Fruit fly (Drosophila melanogaster): ENCODE measurements around the gene CG6937.

Gene CG6937

dm6 chr3R:22588756-22589155 is 4.2 kb downstream of the CG6937 start:
- TF ChIP-seq tai (GFP tag; optimal IDR thresholded peaks at IDR 0.05) (no peak), brk (GFP tag; optimal IDR thresholded peaks at IDR 0.05) (no peak), psq (GFP tag; optimal IDR thresholded peaks at IDR 0.05) (no peak), GATAd (GFP tag; optimal IDR thresholded peaks at IDR 0.05) (no peak)

DNA sequence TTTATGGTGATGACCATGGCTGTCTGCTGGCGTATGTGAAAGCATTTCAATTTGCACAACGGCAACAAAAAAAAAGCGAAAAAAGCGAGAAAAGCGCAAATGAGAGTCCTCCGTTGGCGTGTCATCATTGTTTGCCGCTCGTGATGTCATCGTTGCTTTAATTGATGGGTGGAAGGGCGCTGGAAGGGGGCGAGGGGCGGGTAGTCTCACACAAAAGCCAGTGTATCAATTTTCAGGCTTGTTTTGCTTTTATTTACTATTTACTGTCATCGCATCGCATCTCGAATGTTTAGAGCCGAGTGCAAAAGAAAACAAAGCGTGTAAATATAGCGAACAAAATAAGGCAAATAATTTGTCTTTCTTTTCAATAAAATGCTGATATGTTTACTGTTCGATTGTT is 4.7 kb downstream of the CG6937 start:
- TF ChIP-seq CG9705 (GFP tag; optimal IDR thresholded peaks at IDR 0.05) (no peak), Dfd (GFP tag; optimal IDR thresholded peaks at IDR 0.05) (no peak), rgr (GFP tag; optimal IDR thresholded peaks at IDR 0.05) (peak; percentile 29), Rel (GFP tag; optimal IDR thresholded peaks at IDR 0.05) (no peak), Rel (tag; optimal IDR thresholded peaks at IDR 0.05) (no peak), br (GFP tag; optimal IDR thresholded peaks at IDR 0.05) (no peak), dmrt93B (GFP tag; optimal IDR thresholded peaks at IDR 0.05) (peak; percentile 13), Dif (GFP tag; optimal IDR thresholded peaks at IDR 0.05; ENCODE audit: partially characterized antibody) (no peak), ey (GFP tag; optimal IDR thresholded peaks at IDR 0.05) (no peak)

dm6 chr3R:22590668-22591275 is 6.2 kb downstream of the CG6937 start:
- TF ChIP-seq dmrt93B (GFP tag; optimal IDR thresholded peaks at IDR 0.05) = no peak
- no peak for TF ChIP-seq pan (optimal IDR thresholded peaks at IDR 0.05)
- TF ChIP-seq Myc (optimal IDR thresholded peaks at IDR 0.05) = no peak
- peak; percentile 5 for TF ChIP-seq sv (GFP tag; optimal IDR thresholded peaks at IDR 0.05)
- no peak for TF ChIP-seq Hr83 (GFP tag; optimal IDR thresholded peaks at IDR 0.05; ENCODE audit: poor library complexity, severe bottlenecking)
- peak; percentile 10 for TF ChIP-seq ey (GFP tag; optimal IDR thresholded peaks at IDR 0.05)
- TF ChIP-seq OdsH (GFP tag; optimal IDR thresholded peaks at IDR 0.05) = peak; percentile 33
- no peak for TF ChIP-seq dsf (GFP tag; optimal IDR thresholded peaks at IDR 0.05; ENCODE audit: borderline replicate concordance)
- no peak for TF ChIP-seq Dfd (GFP tag; optimal IDR thresholded peaks at IDR 0.05)
- peak in 1 of 2 experiments; percentile 3 for TF ChIP-seq foxo (GFP tag; optimal IDR thresholded peaks at IDR 0.05)
- no peak for TF ChIP-seq CG32264 (GFP tag; optimal IDR thresholded peaks at IDR 0.05)
- peak; percentile 49 for TF ChIP-seq br (GFP tag; optimal IDR thresholded peaks at IDR 0.05)
- TF ChIP-seq h (GFP tag; optimal IDR thresholded peaks at IDR 0.05) = peak; percentile 22
- TF ChIP-seq Dif (GFP tag; optimal IDR thresholded peaks at IDR 0.05; ENCODE audit: partially characterized antibody) = no peak
- no peak for TF ChIP-seq brk (GFP tag; optimal IDR thresholded peaks at IDR 0.05)
- TF ChIP-seq psq (GFP tag; optimal IDR thresholded peaks at IDR 0.05) = peak; percentile 26
- peak; percentile 9 for TF ChIP-seq woc (GFP tag; optimal IDR thresholded peaks at IDR 0.05)
- no peak for TF ChIP-seq Sp1 (GFP tag; optimal IDR thresholded peaks at IDR 0.05)
- peak; percentile 43 for TF ChIP-seq fru (GFP tag; optimal IDR thresholded peaks at IDR 0.05)
- no peak for TF ChIP-seq Rel (GFP tag; optimal IDR thresholded peaks at IDR 0.05)
- TF ChIP-seq Rel (tag; optimal IDR thresholded peaks at IDR 0.05) = no peak
- TF ChIP-seq rgr (GFP tag; optimal IDR thresholded peaks at IDR 0.05) = peak; percentile 7
- no peak for TF ChIP-seq Jra (GFP tag; optimal IDR thresholded peaks at IDR 0.05)

DNA sequence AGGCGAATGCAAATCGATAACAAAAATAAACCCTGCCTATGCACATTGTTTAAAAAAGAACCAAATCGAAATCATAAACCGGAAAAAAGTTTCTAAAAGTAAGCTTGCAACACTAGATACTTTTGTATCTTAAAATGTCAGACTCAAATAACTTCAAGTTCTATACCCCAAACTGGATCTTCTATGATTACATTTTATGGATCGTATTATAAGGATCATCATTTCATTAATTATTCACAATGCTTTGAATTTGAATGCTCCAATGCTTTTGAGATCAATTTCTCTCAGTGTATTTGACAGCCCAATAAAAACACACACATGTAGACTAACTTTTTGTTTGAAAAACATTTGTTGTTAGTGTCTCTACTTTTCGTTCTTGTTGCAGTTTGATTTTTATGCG is 9.7 kb downstream of the CG6937 start:
- no peak for TF ChIP-seq sv (GFP tag; optimal IDR thresholded peaks at IDR 0.05)
- TF ChIP-seq fru (GFP tag; optimal IDR thresholded peaks at IDR 0.05) = no peak
- TF ChIP-seq woc (GFP tag; optimal IDR thresholded peaks at IDR 0.05) = no peak
- TF ChIP-seq ey (GFP tag; optimal IDR thresholded peaks at IDR 0.05) = no peak
- no peak for TF ChIP-seq Mio (GFP tag; optimal IDR thresholded peaks at IDR 0.05)

dm6 chr3R:22595293-22595868 is 10.8 kb downstream of the CG6937 start:
- TF ChIP-seq HLH106 (tag; optimal IDR thresholded peaks at IDR 0.05) (no peak), dl (GFP tag; optimal IDR thresholded peaks at IDR 0.05; ENCODE audit: insufficient read depth in 1 of 2, partially characterized antibody in 2 of 2) (no peak), Jra (GFP tag; optimal IDR thresholded peaks at IDR 0.05) (no peak), Myc (optimal IDR thresholded peaks at IDR 0.05) (no peak), lola (GFP tag; optimal IDR thresholded peaks at IDR 0.05) (no peak), Abd-B (GFP tag; optimal IDR thresholded peaks at IDR 0.05) (no peak), psq (GFP tag; optimal IDR thresholded peaks at IDR 0.05) (no peak), usp (GFP tag; optimal IDR thresholded peaks at IDR 0.05) (no peak), Hr83 (GFP tag; optimal IDR thresholded peaks at IDR 0.05; ENCODE audit: poor library complexity, severe bottlenecking) (no peak), brk (GFP tag; optimal IDR thresholded peaks at IDR 0.05) (no peak)

Measured in whole organism, wandering third instar larva.